Worm (Caenorhabditis elegans) whole organism, young adult: Measurements from ENCODE around the gene dsl-2.
"Not testable (repeated sequence)": the region's sequence is repeated elsewhere in the genome, so short reads cannot be mapped to it uniquely, and the experiment has no call there.

Experiments
- F22D6.2 ChIP-seq: sonication (generic microtip); optimal IDR thresholded peaks from 2 replicates; lab custom pipeline; 2016; ENCODE audit warnings: mild to moderate bottlenecking, missing genetic modification characterization, missing compliant biosample characterization
- F49E8.2 ChIP-seq: sonication (generic microtip); optimal IDR thresholded peaks from 3 replicates; lab custom pipeline; 2017; ENCODE audit warnings: missing genetic modification characterization, mild to moderate bottlenecking, missing compliant biosample characterization, antibody characterized with exemption, moderate library complexity; ENCODE audit not compliant: insufficient read depth
- F57A8.1 ChIP-seq: fragments of 200-800 bp; sonication (Bioruptor generic); optimal IDR thresholded peaks from 2 replicates; lab custom pipeline; 2018; ENCODE audit warnings: mild to moderate bottlenecking, missing genetic modification characterization, moderate library complexity, missing compliant biosample characterization
- nfya-1 ChIP-seq: sonication (generic microtip); optimal IDR thresholded peaks from 2 replicates; lab custom pipeline; 2017; ENCODE audit warnings: antibody characterized with exemption, missing compliant biosample characterization, missing genetic modification characterization, borderline replicate concordance; ENCODE audit not compliant: insufficient read depth

- not testable (repeated sequence) for TF ChIP-seq nfya-1 (tag; lab: Kevin White, UChicago); F49E8.2 (tag; lab: Kevin White, UChicago); F57A8.1 (GFP tag; lab: Kevin White, UChicago); F22D6.2 (tag; lab: Kevin White, UChicago)
Measured at ce11 chrIV:1187502-1187901, 17.3 kb downstream of the dsl-2 start, which contains the start of gene mdt-20.
